Fruit fly (Drosophila melanogaster): Measurements from ENCODE around the gene Tat.

Tat gene

dm6 chrX:14247035-14247786 lies 13.8 kb upstream of the Tat start, which contains the start of gene mud (continued):
- TF ChIP-seq wek (GFP tag; optimal IDR thresholded peaks at IDR 0.05) (peak; percentile 54), esg (GFP tag; conservative IDR thresholded peaks at IDR 0.05) (peak; percentile 30; the same call in 1 of the 2 replicates), ind (GFP tag; optimal IDR thresholded peaks at IDR 0.05) (peak; percentile 20), Hand (GFP tag; optimal IDR thresholded peaks at IDR 0.05) (no peak), pan (optimal IDR thresholded peaks at IDR 0.05) (no peak), pan (GFP tag; optimal IDR thresholded peaks at IDR 0.05 in 1 of 2, IDR thresholded peaks at IDR 0.05 in 1 of 2) (peak in 1 of 2 experiments; percentile 21), CG2712 (tag; optimal IDR thresholded peaks at IDR 0.05) (peak; percentile 69), CkIIα-i1 (GFP tag; IDR thresholded peaks at IDR 0.05) (no peak), CG13775 (GFP tag; optimal IDR thresholded peaks at IDR 0.05) (peak; percentile 61), Adf1 (GFP tag; IDR thresholded peaks at IDR 0.05) (0 out of 2 replicates have a peak, but pooled peaks have one; percentile 21), CG30403 (GFP tag; optimal IDR thresholded peaks at IDR 0.05) (peak; percentile 35), grn (GFP tag; optimal IDR thresholded peaks at IDR 0.05) (no peak), wdn (GFP tag; IDR thresholded peaks at IDR 0.05) (no peak), CG12299 (tag; optimal IDR thresholded peaks at IDR 0.05) (no peak), CG15514 (GFP tag; optimal IDR thresholded peaks at IDR 0.05) (peak; percentile 29), dmrt11E (tag; optimal IDR thresholded peaks at IDR 0.05) (peak; percentile 43), fru (optimal IDR thresholded peaks at IDR 0.05) (no peak), slp2 (GFP tag; optimal IDR thresholded peaks at IDR 0.05) (no peak), lola (GFP tag; optimal IDR thresholded peaks at IDR 0.05) (peak in 1 of 3 experiments; percentile 41), CG14860 (GFP tag; IDR thresholded peaks at IDR 0.05; ENCODE audit: partially characterized antibody) (peak; percentile 72; the same call in 2 of the 3 replicates), Oli (tag; optimal IDR thresholded peaks at IDR 0.05) (peak; percentile 14), zen2 (GFP tag; IDR thresholded peaks at IDR 0.05; ENCODE audit: partially characterized antibody) (0 out of 3 replicates have a peak, but pooled peaks have one; percentile 13), fu2 (GFP tag; optimal IDR thresholded peaks at IDR 0.05) (no peak), ATbp (GFP tag; optimal IDR thresholded peaks at IDR 0.05) (peak; percentile 4), NC2α (GFP tag; optimal IDR thresholded peaks at IDR 0.05) (no peak), hkb (optimal IDR thresholded peaks at IDR 0.05) (no peak), hkb (GFP tag; IDR thresholded peaks at IDR 0.05) (no peak), cato (GFP tag; optimal IDR thresholded peaks at IDR 0.05; ENCODE audit: borderline replicate concordance) (peak; percentile 19), phol (tag; optimal IDR thresholded peaks at IDR 0.05) (peak; percentile 79), ranshi (GFP tag; IDR thresholded peaks at IDR 0.05) (peak; percentile 7; the same call in 1 of the 2 replicates), CG7987 (GFP tag; optimal IDR thresholded peaks at IDR 0.05) (no peak), CG1603 (tag; optimal IDR thresholded peaks at IDR 0.05) (peak; percentile 74), CG14050 (GFP tag; IDR thresholded peaks at IDR 0.05) (no peak), CG12769 (tag; optimal IDR thresholded peaks at IDR 0.05) (no peak), CG17802 (tag; optimal IDR thresholded peaks at IDR 0.05) (peak; percentile 84), tio (GFP tag; optimal IDR thresholded peaks at IDR 0.05) (peak; percentile 21), HmgZ (tag; optimal IDR thresholded peaks at IDR 0.05) (peak; percentile 10), Sin3A (optimal IDR thresholded peaks at IDR 0.05) (peak; percentile 42), mam (GFP tag; optimal IDR thresholded peaks at IDR 0.05) (peak; percentile 23), CG15601 (tag; optimal IDR thresholded peaks at IDR 0.05) (peak; percentile 12), Bgb (GFP tag; IDR thresholded peaks at IDR 0.05; ENCODE audit: partially characterized antibody) (peak; percentile 84), Bdp1 (GFP tag; optimal IDR thresholded peaks at IDR 0.05) (no peak), CG9727 (GFP tag; optimal IDR thresholded peaks at IDR 0.05) (peak; percentile 37), CG17612 (GFP tag; IDR thresholded peaks at IDR 0.05) (no peak), CG14710 (tag; optimal IDR thresholded peaks at IDR 0.05) (peak; percentile 71), stwl (tag; optimal IDR thresholded peaks at IDR 0.05) (peak; percentile 40), CG12659 (GFP tag; optimal IDR thresholded peaks at IDR 0.05) (peak; percentile 25), CG14441 (GFP tag; IDR thresholded peaks at IDR 0.05) (peak; percentile 50; the same call in 1 of the 2 replicates), Ets65A (GFP tag) (peak; percentile 79)

All from whole organism, embryonic.